Fruit fly (Drosophila melanogaster): Measurements from ENCODE around the gene CG9095.

DNA sequence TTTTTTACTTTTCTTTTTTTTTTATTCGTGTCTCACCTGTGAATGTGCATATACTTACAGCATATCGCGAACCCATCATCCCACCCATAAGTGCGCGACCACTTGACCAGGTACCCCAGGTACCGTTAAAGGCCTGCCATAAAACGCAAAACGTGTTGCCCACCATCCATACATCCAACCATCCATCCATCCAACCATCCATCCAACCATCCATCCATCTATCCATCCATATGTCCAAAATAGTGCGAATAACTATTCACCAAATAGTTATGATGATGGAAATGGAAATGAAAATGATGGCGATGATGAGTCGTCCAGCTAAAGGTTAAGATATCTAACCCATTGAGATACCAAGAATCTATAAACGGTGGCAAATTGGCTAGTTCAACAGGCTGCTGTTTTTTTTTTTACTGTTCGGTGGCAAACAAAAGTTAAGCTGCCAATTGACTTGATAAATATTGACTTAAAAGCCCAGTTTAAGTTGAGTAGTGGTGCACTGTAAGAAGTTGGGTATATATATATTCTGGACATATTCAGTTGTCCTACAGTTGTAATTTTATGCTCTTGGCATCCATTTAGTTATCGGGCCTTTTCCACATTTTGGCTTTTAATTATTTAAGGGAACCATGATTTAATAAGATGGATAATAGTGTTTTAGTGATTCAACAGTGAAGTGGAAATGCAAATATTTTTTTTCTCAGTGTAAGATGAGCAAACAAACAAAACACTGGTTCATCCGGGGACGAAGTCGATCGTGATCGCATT, 35.0 kb downstream of the CG9095 start:
- TF ChIP-seq usp (GFP tag; optimal IDR thresholded peaks at IDR 0.05) (no peak), EcR (GFP tag; optimal IDR thresholded peaks at IDR 0.05) (no peak), psq (optimal IDR thresholded peaks at IDR 0.05) (no peak), pan (optimal IDR thresholded peaks at IDR 0.05) (no peak)

Measured in whole organism.